Fruit fly (Drosophila melanogaster): ENCODE data around the gene mRpS25.

dm6 chrX:14585263-14585662 lies 2.5 kb upstream of the mRpS25 start:
- peak; percentile 72 to 84 for TF ChIP-seq CTCF (optimal IDR thresholded peaks at IDR 0.05)
- TF ChIP-seq CG8478 (optimal IDR thresholded peaks at IDR 0.05) = no peak

Measured in S2 (cell line).